Worm (Caenorhabditis elegans) whole organism, young adult: ENCODE results near the gene abu-5.
"Not testable (repeated sequence)": the region's sequence is repeated elsewhere in the genome, so short reads cannot be mapped to it uniquely, and the experiment has no call there.

Experiments used
- ets-4 ChIP-seq: fragments of 200-800 bp; sonication (Bioruptor generic); optimal IDR thresholded peaks from 2 replicates; lab custom pipeline; 2018; ENCODE audit warnings: mild to moderate bottlenecking, missing genetic modification characterization, missing compliant biosample characterization
- tbp1 ChIP-seq: fragments of 200-800 bp; sonication (Bioruptor generic); optimal IDR thresholded peaks from 2 replicates; lab custom pipeline; 2018; ENCODE audit warnings: mild to moderate bottlenecking, missing genetic modification characterization, missing compliant biosample characterization
- zim-3 ChIP-seq: sonication (generic microtip); optimal IDR thresholded peaks from 2 replicates; lab custom pipeline; 2017; ENCODE audit warnings: mild to moderate bottlenecking, missing genetic modification characterization, moderate library complexity, missing compliant biosample characterization

ce11 chrIV:15590397-15590796, at the start of gene abu-5:
- not testable (repeated sequence) for TF ChIP-seq tbp1 (GFP tag; lab: Kevin White, UChicago); zim-3 (tag; lab: Kevin White, UChicago); ets-4 (GFP tag; lab: Kevin White, UChicago)
